Fruit fly (Drosophila melanogaster) whole organism, adult: ENCODE data around the gene kirre.

Experiments
- CG1620 ChIP-seq: fragments of 200-800 bp; sonication (Bioruptor generic); optimal IDR thresholded peaks from 2 replicates; lab custom pipeline; 2016; ENCODE audit warnings: missing biosample characterization, missing genetic modification characterization
- CG33017 ChIP-seq: fragments of 200-800 bp; sonication (Bioruptor generic); optimal IDR thresholded peaks from 2 replicates; lab custom pipeline; 2018; ENCODE audit warnings: missing biosample characterization, mild to moderate bottlenecking, missing genetic modification characterization, moderate library complexity
- CG5204 ChIP-seq: fragments of 200-800 bp; sonication (Bioruptor generic); optimal IDR thresholded peaks from 2 replicates; lab custom pipeline; 2016; ENCODE audit warnings: missing biosample characterization, missing genetic modification characterization
- bab1 ChIP-seq: fragments of 200-800 bp; sonication (Bioruptor generic); optimal IDR thresholded peaks from 3 replicates; lab custom pipeline; 2019; ENCODE audit warnings: missing biosample characterization, mild to moderate bottlenecking, missing genetic modification characterization, moderate library complexity
- cic ChIP-seq: fragments of 200-800 bp; sonication (Bioruptor generic); optimal IDR thresholded peaks from 2 replicates; lab custom pipeline; 2017; ENCODE audit warnings: missing biosample characterization, mild to moderate bottlenecking, missing genetic modification characterization, moderate library complexity
- cnc ChIP-seq, 2 experiments: fragments of >200 bp; optimal IDR thresholded peaks; 2 replicates each; lab custom pipeline; 2017
- kay ChIP-seq: fragments of 200-800 bp; sonication (Bioruptor generic); peaks from one replicate; lab custom pipeline; 2016; ENCODE audit warnings: missing biosample characterization, missing genetic modification characterization, borderline replicate concordance
- ovo ChIP-seq: fragments of 200-800 bp; sonication (Bioruptor generic); optimal IDR thresholded peaks from 2 replicates; lab custom pipeline; 2016; ENCODE audit warnings: missing biosample characterization, missing genetic modification characterization

dm6 chrX:2938556-2938955 is 198.4 kb downstream of the kirre start, which contains the start of gene CG14420:
- TF ChIP-seq CG33017 (tag; lab: Kevin White, UChicago) (no peak), CG1620 (no peak), cnc (optimal IDR thresholded peaks at IDR 0.05; lab: Kevin White, UChicago) (no peak), kay (GFP tag; lab: Kevin White, UChicago) (no peak), cic (no peak), CG5204 (GFP tag; lab: Kevin White, UChicago) (no peak), bab1 (GFP tag; lab: Kevin White, UChicago) (no peak), ovo (GFP tag; lab: Kevin White, UChicago) (no peak)
